Fruit fly (Drosophila melanogaster): ENCODE measurements around the gene Atg8a.

Atg8a gene

dm6 chrX:10762959-10763883, 4.9 kb downstream of the Atg8a start (continued):
- TF ChIP-seq CG6254 (GFP tag; optimal IDR thresholded peaks at IDR 0.05) = no peak
- no peak for TF ChIP-seq cato (GFP tag; optimal IDR thresholded peaks at IDR 0.05; ENCODE audit: borderline replicate concordance)
- TF ChIP-seq chif (GFP tag; optimal IDR thresholded peaks at IDR 0.05) = no peak
- TF ChIP-seq CG9727 (GFP tag; optimal IDR thresholded peaks at IDR 0.05) = peak; percentile 59
- TF ChIP-seq MTF-1 (GFP tag; optimal IDR thresholded peaks at IDR 0.05; ENCODE audit: borderline replicate concordance) = no peak
- TF ChIP-seq Myb (GFP tag; optimal IDR thresholded peaks at IDR 0.05) = no peak
- TF ChIP-seq MBD-R2 (GFP tag; IDR thresholded peaks at IDR 0.05) = no peak
- peak; percentile 94 for TF ChIP-seq chinmo (GFP tag; IDR thresholded peaks at IDR 0.05; ENCODE audit: partially characterized antibody)
- TF ChIP-seq CG7556 (GFP tag; optimal IDR thresholded peaks at IDR 0.05) = peak; percentile 49
- no peak for TF ChIP-seq jigr1 (GFP tag; IDR thresholded peaks at IDR 0.05)
- TF ChIP-seq CG13424 (tag; optimal IDR thresholded peaks at IDR 0.05) = peak; percentile 23
- TF ChIP-seq emc (GFP tag; optimal IDR thresholded peaks at IDR 0.05) = no peak
- TF ChIP-seq Ets97D (GFP tag; optimal IDR thresholded peaks at IDR 0.05) = no peak
- no peak for TF ChIP-seq CG17186 (GFP tag; optimal IDR thresholded peaks at IDR 0.05)
- no peak for TF ChIP-seq disco-r (GFP tag; optimal IDR thresholded peaks at IDR 0.05)
- no peak for TF ChIP-seq knrl (GFP tag; IDR thresholded peaks at IDR 0.05; ENCODE audit: partially characterized antibody)
- no peak for TF ChIP-seq CG17568 (GFP tag; optimal IDR thresholded peaks at IDR 0.05)
- TF ChIP-seq BEAF-32 (GFP tag; optimal IDR thresholded peaks at IDR 0.05) = peak; percentile 11
- no peak for TF ChIP-seq Tbp (GFP tag; optimal IDR thresholded peaks at IDR 0.05)
- TF ChIP-seq Ssrp (tag; optimal IDR thresholded peaks at IDR 0.05) = no peak
- TF ChIP-seq Fer3 (tag; optimal IDR thresholded peaks at IDR 0.05) = peak; percentile 10
- no peak for TF ChIP-seq CG33557 (GFP tag; optimal IDR thresholded peaks at IDR 0.05)
- TF ChIP-seq CG15601 (tag; optimal IDR thresholded peaks at IDR 0.05) = peak; percentile 28
- TF ChIP-seq Atf3 (GFP tag; optimal IDR thresholded peaks at IDR 0.05) = no peak
- TF ChIP-seq nom (GFP tag; optimal IDR thresholded peaks at IDR 0.05) = peak; percentile 30
- peak; percentile 10 for TF ChIP-seq unpg (GFP tag; optimal IDR thresholded peaks at IDR 0.05)
- TF ChIP-seq Sry-β (GFP tag; optimal IDR thresholded peaks at IDR 0.05) = no peak
- no peak for TF ChIP-seq pfk (GFP tag; optimal IDR thresholded peaks at IDR 0.05)
- no peak for TF ChIP-seq CG15479 (GFP tag; optimal IDR thresholded peaks at IDR 0.05)
- TF ChIP-seq nerfin-1 (tag; optimal IDR thresholded peaks at IDR 0.05) = no peak
- no peak for TF ChIP-seq CG18011 (GFP tag; optimal IDR thresholded peaks at IDR 0.05)
- no peak for TF ChIP-seq CG1233 (GFP tag; optimal IDR thresholded peaks at IDR 0.05)
- TF ChIP-seq sr (GFP tag; IDR thresholded peaks at IDR 0.05) = no peak
- no peak for TF ChIP-seq CG2129 (GFP tag; IDR thresholded peaks at IDR 0.05; ENCODE audit: partially characterized antibody)
- TF ChIP-seq kni (GFP tag; optimal IDR thresholded peaks at IDR 0.05) = no peak
- no peak for TF ChIP-seq Dref (GFP tag; IDR thresholded peaks at IDR 0.05)
- TF ChIP-seq Abd-B (GFP tag; optimal IDR thresholded peaks at IDR 0.05) = no peak
- TF ChIP-seq CG34422 (GFP tag; IDR thresholded peaks at IDR 0.05) = no peak
- TF ChIP-seq CG2116 (GFP tag; optimal IDR thresholded peaks at IDR 0.05) = no peak
- no peak for TF ChIP-seq CG1647 (GFP tag; optimal IDR thresholded peaks at IDR 0.05)
- TF ChIP-seq pros (GFP tag; optimal IDR thresholded peaks at IDR 0.05) = peak; percentile 68
- no peak for TF ChIP-seq CG3726 (GFP tag; IDR thresholded peaks at IDR 0.05)
- no peak for TF ChIP-seq Awh (GFP tag; IDR thresholded peaks at IDR 0.05)
- TF ChIP-seq NfI (GFP tag; optimal IDR thresholded peaks at IDR 0.05) = no peak
- TF ChIP-seq gce (GFP tag; IDR thresholded peaks at IDR 0.05) = no peak
- TF ChIP-seq CG42726 (GFP tag; IDR thresholded peaks at IDR 0.05; ENCODE audit: partially characterized antibody) = no peak
- TF ChIP-seq CG10979 (tag; optimal IDR thresholded peaks at IDR 0.05) = peak; percentile 18
